Fruit fly (Drosophila melanogaster) S2 (cell line): Measurements from ENCODE around the gene ec.

ENCODE experiments used
- CG8478 ChIP-seq: fragments of >200 bp; optimal IDR thresholded peaks from 2 replicates; lab custom pipeline; 2018
- CTCF ChIP-seq, 2 experiments: fragments of >200 bp; optimal IDR thresholded peaks; 2 replicates each; lab custom pipeline; 2018

Gene ec

dm6 chrX:3811340-3811788, at the start of gene ec:
ec (plus strand) TSS chrX:3811698.
- TF ChIP-seq CG8478 (lab: Kevin White, UChicago) (no peak), CTCF (optimal IDR thresholded peaks at IDR 0.05; lab: Kevin White, UChicago) (peak; percentile 79 to 88)

- TF ChIP-seq CTCF (optimal IDR thresholded peaks at IDR 0.05; lab: Kevin White, UChicago), result no peak
- TF ChIP-seq CG8478 (lab: Kevin White, UChicago), result no peak
Observed at dm6 chrX:3762441-3762840, 49.1 kb upstream of the ec start.

- no peak for TF ChIP-seq CTCF (optimal IDR thresholded peaks at IDR 0.05; lab: Kevin White, UChicago)
- no peak for TF ChIP-seq CG8478 (lab: Kevin White, UChicago)
Observed at dm6 chrX:3762914-3763489, 48.5 kb upstream of the ec start.

- no peak for TF ChIP-seq CG8478 (lab: Kevin White, UChicago)
- no peak for TF ChIP-seq CTCF (optimal IDR thresholded peaks at IDR 0.05; lab: Kevin White, UChicago)
Observed at dm6 chrX:3764223-3764622, 47.3 kb upstream of the ec start.

DNA sequence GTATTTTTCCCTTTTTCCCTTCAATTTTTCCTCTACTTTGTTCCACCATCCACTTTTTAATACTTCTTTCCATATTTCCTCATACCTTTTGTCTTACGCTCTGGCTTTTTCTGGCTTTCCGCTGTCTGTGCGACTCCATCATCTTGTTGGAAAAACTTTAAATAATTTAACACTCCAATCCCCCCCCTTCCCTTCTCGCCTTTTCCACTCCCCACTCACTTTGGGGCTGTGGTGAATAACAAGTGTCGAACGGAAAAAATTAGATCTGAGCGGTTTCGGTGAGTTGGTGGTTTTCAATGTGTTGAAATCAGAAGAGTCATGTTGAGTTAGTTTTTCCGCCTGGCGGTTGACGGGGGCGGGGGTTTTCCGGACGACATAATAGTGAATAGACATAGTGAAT, 44.4 kb upstream of the ec start:
- no peak for TF ChIP-seq CTCF (optimal IDR thresholded peaks at IDR 0.05; lab: Kevin White, UChicago)
- no peak for TF ChIP-seq CG8478 (lab: Kevin White, UChicago)

DNA sequence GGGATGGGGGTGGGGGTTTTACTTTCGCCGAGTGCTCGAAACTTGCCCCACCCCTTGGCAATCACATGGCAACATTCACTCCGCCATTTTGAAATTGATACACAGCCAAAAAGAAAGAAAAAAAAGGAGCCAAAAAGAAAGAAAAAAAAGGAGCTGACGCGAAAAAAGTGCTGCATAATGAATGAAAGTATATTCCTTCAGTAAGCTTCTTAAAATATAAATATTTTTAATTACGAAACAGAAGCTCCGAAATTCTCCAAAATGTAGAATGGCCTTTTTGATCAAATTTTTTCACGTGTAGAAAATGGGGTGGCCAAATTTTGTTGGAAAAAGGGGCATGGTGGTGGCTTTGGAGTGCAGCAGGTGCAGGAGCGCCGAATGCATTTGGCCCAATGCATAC, 43.3 kb upstream of the ec start:
- no peak for TF ChIP-seq CG8478 (lab: Kevin White, UChicago)

DNA sequence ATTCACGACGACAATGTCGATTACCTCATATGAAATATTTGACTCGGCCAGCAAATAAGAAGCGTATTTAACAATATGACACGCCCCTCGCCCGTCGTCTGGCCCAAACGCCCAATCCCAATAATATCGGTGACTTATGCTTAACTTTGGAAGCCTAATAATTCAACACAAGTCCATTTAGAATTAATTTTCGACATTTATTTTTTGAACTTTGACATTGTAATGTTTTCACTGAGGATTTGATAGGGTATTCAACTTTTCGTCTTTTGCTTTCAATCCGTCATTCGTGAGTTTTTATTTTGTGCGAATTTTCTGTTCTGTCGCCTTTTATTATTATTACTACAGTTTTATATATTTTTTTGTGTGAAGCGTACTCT, 39.1 kb upstream of the ec start:
- TF ChIP-seq CTCF (optimal IDR thresholded peaks at IDR 0.05; lab: Kevin White, UChicago), result no peak
- TF ChIP-seq CG8478 (lab: Kevin White, UChicago), result no peak

- no peak for TF ChIP-seq CTCF (optimal IDR thresholded peaks at IDR 0.05; lab: Kevin White, UChicago)
- no peak for TF ChIP-seq CG8478 (lab: Kevin White, UChicago)
Observed at dm6 chrX:3772811-3773740, 38.4 kb upstream of the ec start.

DNA sequence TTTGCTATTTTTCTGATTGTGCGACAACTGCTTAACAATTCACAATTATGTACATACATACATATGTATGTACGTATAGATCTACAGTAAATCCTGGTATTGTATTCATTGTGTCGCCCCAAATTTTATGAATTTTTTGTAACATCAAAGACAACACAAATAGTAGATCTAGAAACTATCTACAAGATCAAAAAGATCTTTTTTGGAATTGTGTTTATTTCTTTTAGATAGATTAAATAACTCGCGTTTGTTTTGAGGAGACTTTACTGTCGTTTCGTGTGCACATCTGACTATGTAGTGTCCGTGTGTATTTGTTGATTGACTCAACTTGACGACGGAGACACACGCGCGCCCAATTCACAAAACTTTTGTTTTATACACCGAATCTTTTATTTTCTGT, 37.2 kb upstream of the ec start:
- no peak for TF ChIP-seq CTCF (optimal IDR thresholded peaks at IDR 0.05; lab: Kevin White, UChicago)
- no peak for TF ChIP-seq CG8478 (lab: Kevin White, UChicago)

dm6 chrX:3775137-3775536, 36.4 kb upstream of the ec start:
- TF ChIP-seq CTCF (optimal IDR thresholded peaks at IDR 0.05; lab: Kevin White, UChicago), result no peak
- TF ChIP-seq CG8478 (lab: Kevin White, UChicago), result no peak

DNA sequence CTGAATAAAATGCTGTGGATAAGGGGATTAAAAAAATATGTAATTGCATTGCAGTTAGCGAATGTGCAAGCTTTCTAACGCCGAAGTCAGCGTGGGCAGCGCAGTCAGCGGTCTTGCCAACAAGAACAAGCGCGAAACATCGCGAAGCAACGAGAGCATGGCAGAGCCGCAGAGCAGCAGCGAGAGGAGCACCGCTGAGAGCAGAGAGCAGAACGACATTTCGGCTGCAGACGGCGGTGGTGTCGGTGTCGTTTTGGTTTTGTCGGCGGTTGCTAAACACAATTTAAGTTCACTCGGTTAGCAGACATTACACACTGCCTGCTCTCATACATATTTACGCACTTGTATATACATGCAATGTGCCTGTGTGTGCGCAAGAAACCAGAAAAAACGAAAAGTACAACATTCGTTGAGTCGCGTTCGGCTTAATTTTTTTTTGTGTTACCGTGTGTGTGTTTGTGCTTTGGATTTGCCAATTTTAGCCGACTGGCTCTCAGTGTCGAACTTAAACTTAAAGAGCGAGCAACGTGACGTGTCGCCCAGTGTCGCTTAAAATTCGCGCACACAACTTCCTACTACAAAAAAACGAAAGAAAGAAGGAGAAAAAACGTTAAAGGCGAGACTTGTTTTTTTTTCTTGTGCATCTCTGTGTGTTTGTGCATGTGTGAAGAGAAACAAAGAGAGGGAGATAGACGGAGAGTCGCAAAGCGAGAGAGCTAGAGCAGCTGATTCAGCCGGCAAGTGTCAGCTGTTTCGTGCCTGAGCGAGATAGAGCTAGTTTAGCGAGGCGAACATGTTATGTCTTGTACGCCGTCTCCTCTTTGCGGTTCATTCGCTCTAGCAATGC, 35.5 kb upstream of the ec start:
- TF ChIP-seq CTCF (optimal IDR thresholded peaks at IDR 0.05; lab: Kevin White, UChicago) (no peak), CG8478 (lab: Kevin White, UChicago) (no peak)

DNA sequence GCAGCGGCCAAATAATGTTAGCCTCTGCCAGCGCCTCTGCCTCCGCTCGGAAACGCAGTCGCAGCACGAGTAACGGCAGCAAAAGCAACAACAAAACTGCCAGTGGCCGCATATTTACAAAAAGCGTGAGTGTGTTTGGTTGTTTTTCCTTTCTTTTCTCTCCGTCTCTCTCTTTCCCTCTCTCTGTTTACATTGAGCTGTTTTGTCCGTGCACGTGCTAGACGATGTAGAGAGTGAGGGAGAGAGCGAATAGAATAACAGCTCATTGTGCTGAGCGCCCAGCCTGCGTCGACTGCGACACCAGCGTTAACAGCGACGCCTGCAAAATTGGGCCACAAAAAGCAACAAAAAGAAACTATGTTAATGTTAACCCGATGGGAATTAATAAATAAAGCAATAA, 34.3 kb upstream of the ec start:
- TF ChIP-seq CTCF (optimal IDR thresholded peaks at IDR 0.05; lab: Kevin White, UChicago) (peak in 1 of 2 experiments; percentile 25), CG8478 (lab: Kevin White, UChicago) (no peak)

DNA sequence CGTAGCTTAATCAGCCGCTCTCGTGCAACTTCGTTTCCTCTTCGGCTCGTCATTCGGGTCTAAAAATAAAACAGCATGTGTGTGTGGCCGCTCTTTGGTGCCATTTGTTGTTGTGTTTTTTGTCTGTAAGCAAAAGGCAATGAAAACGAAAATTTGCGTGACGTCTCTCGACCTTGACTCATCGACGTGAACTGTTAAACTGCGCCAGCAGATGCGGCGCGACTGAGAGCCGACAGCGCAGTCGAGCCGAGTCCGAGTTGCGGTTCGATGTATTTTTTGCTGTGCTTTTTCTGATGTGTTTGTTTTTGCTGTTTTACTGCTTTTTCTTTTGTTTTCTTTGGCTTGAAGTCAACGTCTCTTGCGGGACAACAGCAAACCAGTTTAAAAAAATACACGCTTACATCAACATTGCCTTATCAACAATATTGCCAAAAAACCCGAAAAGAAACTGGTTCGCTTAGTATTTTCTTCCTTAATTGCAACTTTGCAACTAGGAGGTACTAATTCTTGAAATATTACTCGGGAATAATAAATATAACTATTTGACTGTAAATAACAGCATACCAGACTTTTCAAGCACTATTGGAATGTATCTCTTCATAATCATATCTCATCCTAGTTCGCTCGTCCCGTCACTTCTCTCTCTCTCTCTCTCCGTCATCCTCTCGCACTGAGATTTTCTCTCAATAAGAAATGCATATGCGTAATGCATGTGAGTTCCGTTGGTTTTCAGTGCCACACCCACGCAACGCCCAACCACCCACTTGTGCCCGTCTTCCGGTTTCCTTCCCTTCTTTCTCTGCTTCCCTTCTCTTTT, 33.2 kb upstream of the ec start:
- TF ChIP-seq CTCF (optimal IDR thresholded peaks at IDR 0.05; lab: Kevin White, UChicago), result no peak
- TF ChIP-seq CG8478 (lab: Kevin White, UChicago), result no peak

dm6 chrX:3778952-3779502, 32.5 kb upstream of the ec start:
- TF ChIP-seq CTCF (optimal IDR thresholded peaks at IDR 0.05; lab: Kevin White, UChicago) (peak; percentile 5 to 21), CG8478 (lab: Kevin White, UChicago) (no peak)
